Fruit fly (Drosophila melanogaster) whole organism, embryonic: ENCODE results near the gene CG1764.
A peak's percentile ranks its signal among the peaks of the same experiment; 100 is the strongest.

ENCODE experiments used
- Adf1 ChIP-seq: fragments of 200-800 bp; sonication (Bioruptor generic); IDR thresholded peaks from 2 replicates; pipeline ENCODE4 v1.3.6; 2022; ENCODE audit warnings: missing biosample characterization, missing genetic modification characterization
- Atf6 ChIP-seq: fragments of 200-800 bp; sonication (Bioruptor generic); IDR thresholded peaks from 2 replicates; pipeline ENCODE4 v1.3.6; 2022; ENCODE audit warnings: missing biosample characterization, missing genetic modification characterization
- CG12155 ChIP-seq: fragments of 200-800 bp; sonication (Bioruptor generic); optimal IDR thresholded peaks from 3 replicates; lab custom pipeline; 2016; ENCODE audit warnings: missing biosample characterization, missing genetic modification characterization
- CG12659 ChIP-seq: fragments of 200-800 bp; sonication (Bioruptor generic); optimal IDR thresholded peaks from 3 replicates; lab custom pipeline; 2017; ENCODE audit warnings: mild to moderate bottlenecking, missing biosample characterization, missing genetic modification reagents, missing genetic modification characterization
- CG13894 ChIP-seq: fragments of 200-800 bp; sonication (Bioruptor generic); optimal IDR thresholded peaks from 3 replicates; lab custom pipeline; 2018; ENCODE audit warnings: missing biosample characterization, mild to moderate bottlenecking, missing genetic modification characterization, moderate library complexity
- CG1792 ChIP-seq: fragments of 200-800 bp; sonication (Bioruptor generic); optimal IDR thresholded peaks from 2 replicates; lab custom pipeline; 2016; ENCODE audit warnings: missing biosample characterization, missing genetic modification characterization
- CG18599 ChIP-seq: fragments of 200-800 bp; sonication (Bioruptor generic); optimal IDR thresholded peaks from 3 replicates; lab custom pipeline; 2017; ENCODE audit warnings: missing biosample characterization, missing genetic modification characterization, mild to moderate bottlenecking, moderate library complexity, missing genetic modification reagents
- CG18619 ChIP-seq: fragments of 200-800 bp; sonication (Bioruptor generic); optimal IDR thresholded peaks from 3 replicates; lab custom pipeline; 2017; ENCODE audit warnings: missing biosample characterization, mild to moderate bottlenecking, missing genetic modification characterization
- CG2712 ChIP-seq: fragments of 200-800 bp; optimal IDR thresholded peaks from 3 replicates; lab custom pipeline; 2019; ENCODE audit warnings: missing biosample characterization, mild to moderate bottlenecking, missing genetic modification characterization, moderate library complexity
- CG3163 ChIP-seq: fragments of 200-800 bp; sonication (Bioruptor generic); optimal IDR thresholded peaks from 3 replicates; lab custom pipeline; 2016; ENCODE audit warnings: missing biosample characterization, missing genetic modification characterization
- CG32532 ChIP-seq: fragments of 200-800 bp; sonication (Bioruptor generic); IDR thresholded peaks from 2 replicates; pipeline ENCODE4 v1.3.6; 2022; ENCODE audit warnings: missing biosample characterization, missing genetic modification characterization
- CG3281 ChIP-seq: fragments of 200-800 bp; sonication (Bioruptor generic); optimal IDR thresholded peaks from 3 replicates; lab custom pipeline; 2017; ENCODE audit warnings: missing biosample characterization, mild to moderate bottlenecking, missing genetic modification characterization
- CG34224 ChIP-seq: fragments of 200-800 bp; sonication (Bioruptor generic); IDR thresholded peaks from 3 replicates; pipeline ENCODE4 v1.3.6; 2022; ENCODE audit warnings: missing biosample characterization, missing genetic modification characterization; ENCODE audit not compliant: partially characterized antibody
- CG4328 ChIP-seq: fragments of 200-800 bp; sonication (Bioruptor generic); optimal IDR thresholded peaks from 3 replicates; lab custom pipeline; 2017; ENCODE audit warnings: missing biosample characterization, missing genetic modification reagents, missing genetic modification characterization
- CG4820 ChIP-seq: fragments of 200-800 bp; sonication (Bioruptor generic); optimal IDR thresholded peaks from 3 replicates; lab custom pipeline; 2016; ENCODE audit warnings: missing biosample characterization, missing genetic modification characterization
- CG6254 ChIP-seq: fragments of 200-800 bp; sonication (Bioruptor generic); optimal IDR thresholded peaks from 3 replicates; lab custom pipeline; 2017; ENCODE audit warnings: mild to moderate bottlenecking, missing biosample characterization, missing genetic modification reagents, missing genetic modification characterization
- CG6791 ChIP-seq: fragments of 200-800 bp; sonication (Bioruptor generic); IDR thresholded peaks from 3 replicates; pipeline ENCODE4 v1.3.6; 2022; ENCODE audit warnings: missing biosample characterization, missing genetic modification characterization; ENCODE audit not compliant: partially characterized antibody
- CG7372 ChIP-seq: fragments of 200-800 bp; sonication (Bioruptor generic); IDR thresholded peaks from 2 replicates; pipeline ENCODE4 v1.3.6; 2022; ENCODE audit warnings: missing biosample characterization, missing genetic modification characterization
- CG8388 ChIP-seq: fragments of 200-800 bp; sonication (Bioruptor generic); optimal IDR thresholded peaks from 2 replicates; lab custom pipeline; 2019; ENCODE audit warnings: missing biosample characterization, mild to moderate bottlenecking, missing genetic modification characterization, moderate library complexity
- CG9437 ChIP-seq: fragments of 200-800 bp; sonication (Bioruptor generic); optimal IDR thresholded peaks from 2 replicates; lab custom pipeline; 2018; ENCODE audit warnings: missing biosample characterization, mild to moderate bottlenecking, missing genetic modification characterization
- CG9932 ChIP-seq: fragments of 200-800 bp; sonication (Bioruptor generic); IDR thresholded peaks from 2 replicates; pipeline ENCODE4 v1.3.6; 2022; ENCODE audit warnings: missing biosample characterization, missing genetic modification characterization
- H15 ChIP-seq: fragments of 200-800 bp; sonication (Bioruptor generic); IDR thresholded peaks from 3 replicates; pipeline ENCODE4 v1.3.6; 2022; ENCODE audit warnings: missing biosample characterization, missing genetic modification characterization
- HLH3B ChIP-seq: fragments of 200-800 bp; sonication (Bioruptor generic); IDR thresholded peaks from 2 replicates; pipeline ENCODE4 v1.3.6; 2022; ENCODE audit warnings: missing biosample characterization, missing genetic modification characterization
- Hey ChIP-seq: fragments of 200-800 bp; sonication (Bioruptor generic); optimal IDR thresholded peaks from 3 replicates; lab custom pipeline; 2018; ENCODE audit warnings: missing biosample characterization, mild to moderate bottlenecking, missing genetic modification characterization
- Meics ChIP-seq: fragments of 200-800 bp; sonication (Bioruptor generic); optimal IDR thresholded peaks from 2 replicates; lab custom pipeline; 2017; ENCODE audit warnings: missing biosample characterization, mild to moderate bottlenecking, missing genetic modification characterization
- Mes4 ChIP-seq: fragments of 200-800 bp; sonication (Bioruptor generic); optimal IDR thresholded peaks from 2 replicates; lab custom pipeline; 2016; ENCODE audit warnings: missing biosample characterization, missing genetic modification characterization
- Oli ChIP-seq: fragments of 200-800 bp; sonication (Bioruptor generic); optimal IDR thresholded peaks from 2 replicates; lab custom pipeline; 2018; ENCODE audit warnings: missing biosample characterization, mild to moderate bottlenecking, missing genetic modification characterization, moderate library complexity
- Pdp1 ChIP-seq, 2 experiments: fragments of 200-800 bp; sonication (Bioruptor generic); optimal IDR thresholded peaks; 3 replicates each; lab custom pipeline; 2016; ENCODE audit warnings: missing biosample characterization in 2 of 2, missing genetic modification characterization in 2 of 2, mild to moderate bottlenecking in 1 of 2, moderate library complexity in 1 of 2
- Rfx ChIP-seq: fragments of 200-800 bp; sonication (Bioruptor generic); IDR thresholded peaks from 2 replicates; pipeline ENCODE4 v1.3.6; 2022; ENCODE audit warnings: missing biosample characterization, missing genetic modification characterization
- Taf1 ChIP-seq: fragments of 200-800 bp; sonication (Bioruptor generic); IDR thresholded peaks from 2 replicates; pipeline ENCODE4 v1.3.6; 2022; ENCODE audit warnings: missing biosample characterization, missing genetic modification characterization
- Usf ChIP-seq: fragments of 200-800 bp; sonication (Bioruptor generic); optimal IDR thresholded peaks from 2 replicates; lab custom pipeline; 2017; ENCODE audit warnings: missing genotype, missing biosample characterization, missing genetic modification characterization
- YL-1 ChIP-seq: fragments of 200-800 bp; sonication (Bioruptor generic); optimal IDR thresholded peaks from 3 replicates; lab custom pipeline; 2017; ENCODE audit warnings: missing biosample characterization, mild to moderate bottlenecking, missing genetic modification characterization
- ara ChIP-seq: fragments of 200-800 bp; sonication (Bioruptor generic); IDR thresholded peaks from 2 replicates; pipeline ENCODE4 v1.3.6; 2022; ENCODE audit warnings: missing biosample characterization, missing genetic modification characterization
- cad ChIP-seq: fragments of >200 bp; optimal IDR thresholded peaks from 2 replicates; lab custom pipeline; 2017; ENCODE audit warnings: missing biosample characterization, missing genetic modification characterization
- danr ChIP-seq: fragments of 200-800 bp; sonication (Bioruptor generic); IDR thresholded peaks from 2 replicates; pipeline ENCODE4 v1.3.6; 2022; ENCODE audit warnings: missing biosample characterization, missing genetic modification characterization
- dmrt99B ChIP-seq: fragments of 200-800 bp; sonication (Bioruptor generic); optimal IDR thresholded peaks from 2 replicates; lab custom pipeline; 2018; ENCODE audit warnings: missing biosample characterization, mild to moderate bottlenecking, missing genetic modification characterization, moderate library complexity
- dpn ChIP-seq, 2 experiments: fragments of 200-800 bp; sonication (Bioruptor generic); optimal IDR thresholded peaks; 3 replicates each; lab custom pipeline; 2016; ENCODE audit warnings: missing biosample characterization in 2 of 2, missing genetic modification characterization in 2 of 2
- grn ChIP-seq: fragments of 200-800 bp; sonication (Bioruptor generic); optimal IDR thresholded peaks from 3 replicates; lab custom pipeline; 2017; ENCODE audit warnings: missing biosample characterization, missing genetic modification characterization
- gsb ChIP-seq: fragments of 200-800 bp; sonication (Bioruptor generic); IDR thresholded peaks from 2 replicates; pipeline ENCODE4 v1.3.6; 2022; ENCODE audit warnings: missing biosample characterization, missing genetic modification characterization
- gt ChIP-seq: fragments of 200-800 bp; sonication (Bioruptor generic); IDR thresholded peaks from 2 replicates; pipeline ENCODE4 v1.3.6; 2022; ENCODE audit warnings: missing biosample characterization, missing genetic modification characterization
- h ChIP-seq: fragments of >200 bp; optimal IDR thresholded peaks from 2 replicates; lab custom pipeline; 2017
- ken ChIP-seq: fragments of 200-800 bp; sonication (Bioruptor generic); IDR thresholded peaks from 3 replicates; pipeline ENCODE4 v1.3.6; 2022; ENCODE audit warnings: missing biosample characterization, missing genetic modification characterization
- knrl ChIP-seq: fragments of 200-800 bp; sonication (Bioruptor generic); IDR thresholded peaks from 3 replicates; pipeline ENCODE4 v1.3.6; 2022; ENCODE audit warnings: missing biosample characterization, missing genetic modification characterization; ENCODE audit not compliant: partially characterized antibody
- lilli ChIP-seq: fragments of 200-800 bp; sonication (Bioruptor generic); optimal IDR thresholded peaks from 3 replicates; lab custom pipeline; 2016; ENCODE audit warnings: missing biosample characterization, missing genetic modification characterization
- mam ChIP-seq: fragments of 200-800 bp; sonication (Bioruptor generic); optimal IDR thresholded peaks from 3 replicates; lab custom pipeline; 2016; ENCODE audit warnings: missing biosample characterization, missing genetic modification characterization
- prd ChIP-seq, 3 experiments: fragments of >200 bp in 2 of 3; fragments of 200-800 bp in 1 of 3; sonication (Bioruptor generic) in 1 of 3; optimal IDR thresholded peaks in 2 of 3; IDR thresholded peaks in 1 of 3; 2 replicates in 2 of 3; 3 replicates in 1 of 3; pipeline versions ENCODE4 v1.3.6 to Lab custom; 2017 to 2022; ENCODE audit warnings: missing biosample characterization in 1 of 3, missing genetic modification characterization in 1 of 3
- pum ChIP-seq: fragments of 200-800 bp; sonication (Bioruptor generic); optimal IDR thresholded peaks from 2 replicates; lab custom pipeline; 2016; ENCODE audit warnings: missing biosample characterization, missing genetic modification characterization
- shn ChIP-seq: fragments of 200-800 bp; sonication (Bioruptor generic); optimal IDR thresholded peaks from 3 replicates; lab custom pipeline; 2016; ENCODE audit warnings: missing biosample characterization, missing genetic modification characterization
- slou ChIP-seq: fragments of 200-800 bp; sonication (Bioruptor generic); optimal IDR thresholded peaks from 3 replicates; lab custom pipeline; 2016; ENCODE audit warnings: missing biosample characterization, missing genetic modification characterization
- tup ChIP-seq: fragments of 200-800 bp; sonication (Bioruptor generic); optimal IDR thresholded peaks from 2 replicates; lab custom pipeline; 2016; ENCODE audit warnings: missing biosample characterization, mild to moderate bottlenecking, missing genetic modification characterization, moderate library complexity
- tx ChIP-seq: fragments of 200-800 bp; sonication (Bioruptor generic); optimal IDR thresholded peaks from 2 replicates; lab custom pipeline; 2016; ENCODE audit warnings: missing biosample characterization, missing genetic modification characterization

The CG1764 gene

DNA sequence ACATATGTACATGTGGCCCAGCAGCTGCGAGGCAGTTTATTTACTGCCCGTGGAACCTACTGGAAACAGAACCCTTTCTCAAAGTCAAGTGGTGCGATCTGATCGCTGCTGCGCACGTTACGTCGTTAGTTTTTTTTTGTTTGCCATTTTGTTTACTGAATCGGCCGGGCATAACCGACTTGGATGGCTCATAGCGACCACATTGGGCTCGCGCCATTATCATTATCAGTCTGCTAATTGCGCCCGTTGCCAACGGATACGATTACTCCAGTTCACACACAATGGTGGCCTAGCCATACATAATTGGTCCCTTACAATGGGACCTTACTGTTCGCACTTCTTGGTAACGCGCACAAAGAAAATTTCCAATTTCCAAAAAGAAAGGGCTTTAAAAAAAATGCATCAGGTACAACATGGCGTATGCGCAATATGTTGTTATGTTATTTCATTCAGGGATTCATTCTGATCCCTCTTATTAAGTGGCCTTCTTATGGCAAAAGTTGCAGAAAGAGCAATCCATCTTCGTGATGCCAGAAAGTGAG, 30.6 kb upstream of the CG1764 start (continued):
- no peak for TF ChIP-seq Mes4 (GFP tag; lab: Kevin White, UChicago)
- TF ChIP-seq CG6254 (GFP tag; lab: Kevin White, UChicago) = no peak
- TF ChIP-seq Usf (GFP tag; lab: Kevin White, UChicago) = peak; percentile 5
- TF ChIP-seq CG7372 (GFP tag; lab: Robert Waterston, UW) = peak; percentile 44; the same call in 1 of the 2 replicates
- TF ChIP-seq CG12659 = peak; percentile 23
- peak; percentile 59 for TF ChIP-seq CG34224
- peak; percentile 56 for TF ChIP-seq grn
- no peak for TF ChIP-seq slou (GFP tag; lab: Kevin White, UChicago)
- no peak for TF ChIP-seq knrl (GFP tag; lab: Robert Waterston, UW)
- TF ChIP-seq CG9932 (GFP tag; lab: Robert Waterston, UW) = peak; percentile 45
- peak; percentile 25 for TF ChIP-seq CG9437 (GFP tag; lab: Kevin White, UChicago)
- TF ChIP-seq HLH3B (GFP tag; lab: Robert Waterston, UW) = no peak
- TF ChIP-seq CG4820 (GFP tag; lab: Kevin White, UChicago) = no peak
- TF ChIP-seq pum (GFP tag; lab: Kevin White, UChicago) = peak; percentile 14
- no peak for TF ChIP-seq Adf1
- TF ChIP-seq CG3281 = peak; percentile 36
- no peak for TF ChIP-seq CG2712 (tag; lab: Kevin White, UChicago)
- peak; percentile 49 for TF ChIP-seq mam (GFP tag; lab: Kevin White, UChicago)
- no peak for TF ChIP-seq dmrt99B (tag; lab: Kevin White, UChicago)
- no peak for TF ChIP-seq CG4328 (GFP tag; lab: Kevin White, UChicago)
- no peak for TF ChIP-seq ara (GFP tag; lab: Robert Waterston, UW)
- no peak for TF ChIP-seq prd (optimal IDR thresholded peaks at IDR 0.05; lab: Kevin White, UChicago)
- no peak for TF ChIP-seq prd (GFP tag; IDR thresholded peaks at IDR 0.05; lab: Robert Waterston, UW)
- TF ChIP-seq ken (GFP tag; lab: Robert Waterston, UW) = no peak
- no peak for TF ChIP-seq CG8388 (GFP tag; lab: Kevin White, UChicago)
- TF ChIP-seq Atf6 (GFP tag; lab: Robert Waterston, UW) = no peak
- TF ChIP-seq gsb (GFP tag; lab: Robert Waterston, UW) = no peak
- peak; percentile 27 for TF ChIP-seq Hey (tag; lab: Kevin White, UChicago)
- peak in 1 of 2 experiments; percentile 57 for TF ChIP-seq Pdp1 (GFP tag; optimal IDR thresholded peaks at IDR 0.05; lab: Kevin White, UChicago)
- no peak for TF ChIP-seq gt (GFP tag; lab: Robert Waterston, UW)
- peak; percentile 8 for TF ChIP-seq CG3163 (GFP tag; lab: Kevin White, UChicago)
- no peak for TF ChIP-seq YL-1 (GFP tag; lab: Kevin White, UChicago)
- TF ChIP-seq tup (GFP tag; lab: Kevin White, UChicago) = no peak
- TF ChIP-seq cad (GFP tag; lab: Kevin White, UChicago) = no peak
- peak; percentile 5 for TF ChIP-seq CG12155
- peak; percentile 29 for TF ChIP-seq Oli (tag; lab: Kevin White, UChicago)
- peak; percentile 44 for TF ChIP-seq CG18599 (GFP tag; lab: Kevin White, UChicago)
- TF ChIP-seq CG13894 (tag; lab: Kevin White, UChicago) = peak; percentile 29
- no peak for TF ChIP-seq danr
- peak; percentile 45; the same call in 1 of the 2 replicates for TF ChIP-seq Rfx (GFP tag; lab: Robert Waterston, UW)
- TF ChIP-seq dpn (GFP tag; optimal IDR thresholded peaks at IDR 0.05; lab: Kevin White, UChicago) = peak; percentile 17 to 22
- TF ChIP-seq CG32532 (GFP tag; lab: Robert Waterston, UW) = peak; percentile 42; the same call in 1 of the 2 replicates
- peak; percentile 57 for TF ChIP-seq Meics (GFP tag; lab: Kevin White, UChicago)
- no peak for TF ChIP-seq Taf1
- TF ChIP-seq H15 (GFP tag; lab: Robert Waterston, UW) = no peak
- TF ChIP-seq CG18619 = peak; percentile 16
- no peak for TF ChIP-seq CG6791 (GFP tag; lab: Robert Waterston, UW)
- TF ChIP-seq shn (GFP tag; lab: Kevin White, UChicago) = peak; percentile 33
- peak; percentile 68 for TF ChIP-seq lilli (GFP tag; lab: Kevin White, UChicago)
- no peak for TF ChIP-seq h (lab: Kevin White, UChicago)
- TF ChIP-seq tx (GFP tag; lab: Kevin White, UChicago) = peak; percentile 27
- TF ChIP-seq CG1792 = no peak
